Fruit fly (Drosophila melanogaster) whole organism, embryonic: ENCODE results near the gene CheA75a.

Source experiments
- Abd-B ChIP-seq: fragments of 200-800 bp; sonication (Bioruptor generic); optimal IDR thresholded peaks from 2 replicates; lab custom pipeline; 2018; ENCODE audit warnings: missing biosample characterization, mild to moderate bottlenecking, missing genetic modification characterization, moderate library complexity
- Atf6 ChIP-seq: fragments of 200-800 bp; sonication (Bioruptor generic); IDR thresholded peaks from 2 replicates; pipeline ENCODE4 v1.3.6; 2022; ENCODE audit warnings: missing biosample characterization, missing genetic modification characterization
- CG10979 ChIP-seq: fragments of 200-800 bp; sonication (Bioruptor generic); optimal IDR thresholded peaks from 2 replicates; lab custom pipeline; 2018; ENCODE audit warnings: missing biosample characterization, mild to moderate bottlenecking, missing genetic modification characterization, moderate library complexity
- CG11093 ChIP-seq: fragments of 200-800 bp; sonication (Bioruptor generic); IDR thresholded peaks from 3 replicates; pipeline ENCODE4 v1.3.6; 2022; ENCODE audit warnings: missing biosample characterization, missing genetic modification characterization
- CG11695 ChIP-seq: fragments of 200-800 bp; sonication (Bioruptor generic); IDR thresholded peaks from 3 replicates; pipeline ENCODE4 v1.3.6; 2022; ENCODE audit warnings: missing biosample characterization, missing genetic modification characterization
- CG1233 ChIP-seq: fragments of 200-800 bp; sonication (Bioruptor generic); optimal IDR thresholded peaks from 4 replicates; lab custom pipeline; 2018; ENCODE audit warnings: missing biosample characterization, mild to moderate bottlenecking, missing genetic modification characterization
- CG13296 ChIP-seq: fragments of 200-800 bp; sonication (Bioruptor generic); optimal IDR thresholded peaks from 3 replicates; lab custom pipeline; 2018; ENCODE audit warnings: missing biosample characterization, mild to moderate bottlenecking, missing genetic modification characterization
- CG13894 ChIP-seq: fragments of 200-800 bp; sonication (Bioruptor generic); optimal IDR thresholded peaks from 3 replicates; lab custom pipeline; 2018; ENCODE audit warnings: missing biosample characterization, mild to moderate bottlenecking, missing genetic modification characterization, moderate library complexity
- CG14710 ChIP-seq: fragments of 200-800 bp; sonication (Bioruptor generic); optimal IDR thresholded peaks from 3 replicates; lab custom pipeline; 2019; ENCODE audit warnings: missing biosample characterization, mild to moderate bottlenecking, missing genetic modification characterization, moderate library complexity
- CG14965 ChIP-seq: fragments of 200-800 bp; sonication (Bioruptor generic); optimal IDR thresholded peaks from 2 replicates; lab custom pipeline; 2016; ENCODE audit warnings: missing biosample characterization, missing genetic modification characterization, borderline replicate concordance
- CG15073 ChIP-seq: fragments of 200-800 bp; sonication (Bioruptor generic); optimal IDR thresholded peaks from 2 replicates; lab custom pipeline; 2016; ENCODE audit warnings: missing biosample characterization, missing genetic modification characterization
- CG1602 ChIP-seq: fragments of 200-800 bp; sonication (Bioruptor generic); optimal IDR thresholded peaks from 3 replicates; lab custom pipeline; 2016; ENCODE audit warnings: missing biosample characterization, missing genetic modification characterization
- CG2712 ChIP-seq: fragments of 200-800 bp; optimal IDR thresholded peaks from 3 replicates; lab custom pipeline; 2019; ENCODE audit warnings: missing biosample characterization, mild to moderate bottlenecking, missing genetic modification characterization, moderate library complexity
- CG30403 ChIP-seq: fragments of 200-800 bp; sonication (Bioruptor generic); optimal IDR thresholded peaks from 3 replicates; lab custom pipeline; 2016; ENCODE audit warnings: missing biosample characterization, missing genetic modification characterization
- CG31441 ChIP-seq: fragments of 200-800 bp; sonication (Bioruptor generic); IDR thresholded peaks from 2 replicates; pipeline ENCODE4 v1.3.6; 2022; ENCODE audit warnings: missing biosample characterization, missing genetic modification characterization
- CG32532 ChIP-seq: fragments of 200-800 bp; sonication (Bioruptor generic); IDR thresholded peaks from 2 replicates; pipeline ENCODE4 v1.3.6; 2022; ENCODE audit warnings: missing biosample characterization, missing genetic modification characterization
- CG32767 ChIP-seq: fragments of 200-800 bp; sonication (Bioruptor generic); IDR thresholded peaks from 2 replicates; pipeline ENCODE4 v1.3.6; 2022; ENCODE audit warnings: missing biosample characterization, missing genetic modification characterization
- CG32772 ChIP-seq: fragments of 200-800 bp; sonication (Bioruptor generic); IDR thresholded peaks from 2 replicates; pipeline ENCODE4 v1.3.6; 2022; ENCODE audit warnings: missing biosample characterization, missing genetic modification characterization
- CG3281 ChIP-seq: fragments of 200-800 bp; sonication (Bioruptor generic); optimal IDR thresholded peaks from 3 replicates; lab custom pipeline; 2017; ENCODE audit warnings: missing biosample characterization, mild to moderate bottlenecking, missing genetic modification characterization
- CG3407 ChIP-seq: fragments of 200-800 bp; sonication (Bioruptor generic); optimal IDR thresholded peaks from 2 replicates; lab custom pipeline; 2018; ENCODE audit warnings: missing biosample characterization, mild to moderate bottlenecking, missing genetic modification characterization
- CG34422 ChIP-seq: fragments of 200-800 bp; sonication (Bioruptor generic); IDR thresholded peaks from 3 replicates; pipeline ENCODE4 v1.3.6; 2022; ENCODE audit warnings: missing biosample characterization, missing genetic modification characterization
- CG6813 ChIP-seq: fragments of 200-800 bp; sonication (Bioruptor generic); optimal IDR thresholded peaks from 2 replicates; lab custom pipeline; 2017; ENCODE audit warnings: missing biosample characterization, missing genetic modification characterization, mild to moderate bottlenecking, moderate library complexity, missing genetic modification reagents
- CHES-1-like ChIP-seq: fragments of 200-800 bp; sonication (Bioruptor generic); optimal IDR thresholded peaks from 2 replicates; lab custom pipeline; 2016; ENCODE audit warnings: missing biosample characterization, missing genetic modification characterization
- CoRest ChIP-seq: fragments of 200-800 bp; sonication (Bioruptor generic); optimal IDR thresholded peaks from 3 replicates; lab custom pipeline; 2018; ENCODE audit warnings: missing biosample characterization, mild to moderate bottlenecking, missing genetic modification characterization, moderate library complexity
- D19B ChIP-seq: fragments of 200-800 bp; sonication (Bioruptor generic); optimal IDR thresholded peaks from 2 replicates; lab custom pipeline; 2017; ENCODE audit warnings: missing biosample characterization, mild to moderate bottlenecking, missing genetic modification characterization
- Elba2 ChIP-seq: fragments of 200-800 bp; sonication (Bioruptor generic); optimal IDR thresholded peaks from 3 replicates; lab custom pipeline; 2016; ENCODE audit warnings: missing biosample characterization, missing genetic modification characterization
- HLHmδ ChIP-seq: fragments of 200-800 bp; sonication (Bioruptor generic); optimal IDR thresholded peaks from 2 replicates; lab custom pipeline; 2018; ENCODE audit warnings: missing biosample characterization, mild to moderate bottlenecking, missing genetic modification characterization, moderate library complexity
- MTF-1 ChIP-seq: fragments of 200-800 bp; sonication (Bioruptor generic); optimal IDR thresholded peaks from 2 replicates; lab custom pipeline; 2018; ENCODE audit warnings: missing biosample characterization, mild to moderate bottlenecking, missing genetic modification characterization, borderline replicate concordance
- Meics ChIP-seq: fragments of 200-800 bp; sonication (Bioruptor generic); optimal IDR thresholded peaks from 2 replicates; lab custom pipeline; 2017; ENCODE audit warnings: missing biosample characterization, mild to moderate bottlenecking, missing genetic modification characterization
- Neu2 ChIP-seq: fragments of 200-800 bp; sonication (Bioruptor generic); optimal IDR thresholded peaks from 3 replicates; lab custom pipeline; 2016; ENCODE audit warnings: missing biosample characterization, missing genetic modification characterization, borderline replicate concordance
- Sox102F ChIP-seq: fragments of 200-800 bp; sonication (Bioruptor generic); optimal IDR thresholded peaks from 2 replicates; lab custom pipeline; 2018; ENCODE audit warnings: missing biosample characterization, mild to moderate bottlenecking, missing genetic modification characterization, moderate library complexity
- ab ChIP-seq: fragments of 200-800 bp; sonication (Bioruptor generic); optimal IDR thresholded peaks from 2 replicates; lab custom pipeline; 2016; ENCODE audit warnings: missing biosample characterization, missing genetic modification characterization
- ac ChIP-seq: fragments of 200-800 bp; sonication (Bioruptor generic); optimal IDR thresholded peaks from 3 replicates; lab custom pipeline; 2017; ENCODE audit warnings: missing biosample characterization, mild to moderate bottlenecking, missing genetic modification characterization
- ase ChIP-seq: fragments of 200-800 bp; sonication (Bioruptor generic); IDR thresholded peaks from 3 replicates; pipeline ENCODE4 v1.3.6; 2022; ENCODE audit warnings: missing biosample characterization, missing genetic modification characterization
- bcd ChIP-seq: fragments of 200-800 bp; sonication (Bioruptor generic); optimal IDR thresholded peaks from 2 replicates; lab custom pipeline; 2017; ENCODE audit warnings: missing biosample characterization, mild to moderate bottlenecking, missing genetic modification characterization
- bigmax ChIP-seq: fragments of 200-800 bp; sonication (Bioruptor generic); optimal IDR thresholded peaks from 2 replicates; lab custom pipeline; 2018; ENCODE audit warnings: missing biosample characterization, mild to moderate bottlenecking, missing genetic modification characterization
- cad ChIP-seq: fragments of >200 bp; optimal IDR thresholded peaks from 2 replicates; lab custom pipeline; 2017; ENCODE audit warnings: missing biosample characterization, missing genetic modification characterization
- corto ChIP-seq: fragments of 200-800 bp; sonication (Bioruptor generic); optimal IDR thresholded peaks from 2 replicates; lab custom pipeline; 2016; ENCODE audit warnings: missing biosample characterization, mild to moderate bottlenecking, missing genetic modification characterization, moderate library complexity
- ewg ChIP-seq: fragments of 200-800 bp; sonication (Bioruptor generic); optimal IDR thresholded peaks from 3 replicates; lab custom pipeline; 2017; ENCODE audit warnings: mild to moderate bottlenecking, missing biosample characterization, missing genetic modification reagents, missing genetic modification characterization
- gem ChIP-seq: fragments of 200-800 bp; sonication (Bioruptor generic); optimal IDR thresholded peaks from 2 replicates; lab custom pipeline; 2019; ENCODE audit warnings: missing biosample characterization, mild to moderate bottlenecking, missing genetic modification characterization, moderate library complexity
- grn ChIP-seq: fragments of 200-800 bp; sonication (Bioruptor generic); optimal IDR thresholded peaks from 3 replicates; lab custom pipeline; 2017; ENCODE audit warnings: missing biosample characterization, missing genetic modification characterization
- ind ChIP-seq: fragments of 200-800 bp; sonication (Bioruptor generic); optimal IDR thresholded peaks from 3 replicates; lab custom pipeline; 2016; ENCODE audit warnings: missing biosample characterization, missing genetic modification characterization
- insv ChIP-seq, 2 experiments: fragments of 200-800 bp; sonication (Bioruptor generic); optimal IDR thresholded peaks; 3 replicates each; lab custom pipeline; 2016 to 2018; ENCODE audit warnings: missing biosample characterization in 2 of 2, missing genetic modification characterization in 2 of 2
- jigr1 ChIP-seq: fragments of 200-800 bp; sonication (Bioruptor generic); IDR thresholded peaks from 3 replicates; pipeline ENCODE4 v1.3.6; 2022; ENCODE audit warnings: missing biosample characterization, missing genetic modification characterization
- kni ChIP-seq: fragments of 200-800 bp; sonication (Bioruptor generic); optimal IDR thresholded peaks from 3 replicates; lab custom pipeline; 2017; ENCODE audit warnings: mild to moderate bottlenecking, missing biosample characterization, missing genetic modification reagents, missing genetic modification characterization
- phol ChIP-seq: fragments of 200-800 bp; sonication (Bioruptor generic); optimal IDR thresholded peaks from 3 replicates; lab custom pipeline; 2018; ENCODE audit warnings: missing biosample characterization, mild to moderate bottlenecking, missing genetic modification characterization, moderate library complexity
- rib ChIP-seq: fragments of 200-800 bp; sonication (Bioruptor generic); IDR thresholded peaks from 2 replicates; pipeline ENCODE4 v1.3.6; 2022; ENCODE audit warnings: missing biosample characterization, missing genetic modification characterization
- sc ChIP-seq, 3 experiments: fragments of >200 bp in 2 of 3; fragments of 200-800 bp in 1 of 3; sonication (Bioruptor generic) in 1 of 3; optimal IDR thresholded peaks; 2 replicates in 2 of 3; 3 replicates in 1 of 3; lab custom pipeline; 2017; ENCODE audit warnings: mild to moderate bottlenecking in 1 of 3, missing biosample characterization in 1 of 3, missing genetic modification characterization in 1 of 3, missing genetic modification reagents in 1 of 3
- sug ChIP-seq: fragments of 200-800 bp; optimal IDR thresholded peaks from 2 replicates; lab custom pipeline; 2019; ENCODE audit warnings: missing biosample characterization, mild to moderate bottlenecking, missing genetic modification characterization, moderate library complexity
- tll ChIP-seq, 2 experiments: fragments of 200-800 bp in 1 of 2; fragments of >200 bp in 1 of 2; sonication (Bioruptor generic) in 1 of 2; optimal IDR thresholded peaks; 2 replicates each; lab custom pipeline; 2017 to 2019; ENCODE audit warnings: missing biosample characterization in 2 of 2, missing genetic modification characterization in 2 of 2, mild to moderate bottlenecking in 1 of 2, moderate library complexity in 1 of 2

Gene CheA75a

dm6 chr3L:18250652-18251051, 1.2 kb upstream of the CheA75a start (continued):
- TF ChIP-seq CG1602 (GFP tag; lab: Kevin White, UChicago) = peak; percentile 70
- no peak for TF ChIP-seq Atf6
- TF ChIP-seq insv (GFP tag; optimal IDR thresholded peaks at IDR 0.05; lab: Kevin White, UChicago) = no peak
- peak; percentile 28 for TF ChIP-seq Abd-B
- TF ChIP-seq jigr1 (GFP tag; lab: Robert Waterston, UW) = no peak
- TF ChIP-seq CG11695 (GFP tag; lab: Robert Waterston, UW) = peak; percentile 46; the same call in 1 of the 3 replicates
- TF ChIP-seq CG31441 (GFP tag; lab: Robert Waterston, UW) = peak; percentile 72
- TF ChIP-seq rib = no peak
- TF ChIP-seq phol (tag; lab: Kevin White, UChicago) = peak; percentile 77
- TF ChIP-seq corto (GFP tag; lab: Kevin White, UChicago) = no peak
- TF ChIP-seq CG14710 (tag; lab: Kevin White, UChicago) = peak; percentile 78
- TF ChIP-seq CG2712 (tag; lab: Kevin White, UChicago) = peak; percentile 86
- peak; percentile 57; the same call in 1 of the 3 replicates for TF ChIP-seq CG11093 (GFP tag; lab: Robert Waterston, UW)
- TF ChIP-seq grn (GFP tag; lab: Kevin White, UChicago) = no peak
- TF ChIP-seq CG1233 = peak; percentile 28
- peak; percentile 11 for TF ChIP-seq CG15073 (GFP tag; lab: Kevin White, UChicago)
- TF ChIP-seq gem (tag; lab: Kevin White, UChicago) = peak; percentile 77
- TF ChIP-seq D19B (GFP tag; lab: Kevin White, UChicago) = peak; percentile 65
- TF ChIP-seq ac (GFP tag; lab: Kevin White, UChicago) = no peak
- TF ChIP-seq CG13296 = no peak
- TF ChIP-seq CG3281 (GFP tag; lab: Kevin White, UChicago) = no peak
- no peak for TF ChIP-seq CG6813
- TF ChIP-seq CG30403 (GFP tag; lab: Kevin White, UChicago) = peak; percentile 22
- no peak for TF ChIP-seq cad (GFP tag; lab: Kevin White, UChicago)
- TF ChIP-seq ind (GFP tag; lab: Kevin White, UChicago) = peak; percentile 21
- no peak for TF ChIP-seq sug (tag; lab: Kevin White, UChicago)
- TF ChIP-seq ewg (GFP tag; lab: Kevin White, UChicago) = peak; percentile 58
- TF ChIP-seq ab (GFP tag; lab: Kevin White, UChicago) = no peak
- TF ChIP-seq HLHmδ = peak; percentile 69
- TF ChIP-seq CG14965 (GFP tag; lab: Kevin White, UChicago) = no peak
- peak; percentile 86 for TF ChIP-seq Sox102F (GFP tag; lab: Kevin White, UChicago)
- peak; percentile 73 for TF ChIP-seq CoRest (tag; lab: Kevin White, UChicago)
- no peak for TF ChIP-seq CHES-1-like (GFP tag; lab: Kevin White, UChicago)
- TF ChIP-seq bigmax (GFP tag; lab: Kevin White, UChicago) = no peak
- TF ChIP-seq Neu2 (GFP tag; lab: Kevin White, UChicago) = no peak
- peak; percentile 18 for TF ChIP-seq CG3407 (GFP tag; lab: Kevin White, UChicago)
- TF ChIP-seq tll (GFP tag; optimal IDR thresholded peaks at IDR 0.05; lab: Kevin White, UChicago) = no peak
- TF ChIP-seq ase (GFP tag; lab: Robert Waterston, UW) = 0 out of 3 replicates have a peak, but pooled peaks have one; percentile 8
- TF ChIP-seq sc (optimal IDR thresholded peaks at IDR 0.05; lab: Kevin White, UChicago) = no peak
- peak; percentile 60 for TF ChIP-seq sc (GFP tag; optimal IDR thresholded peaks at IDR 0.05; lab: Kevin White, UChicago)
- no peak for TF ChIP-seq CG32767
- no peak for TF ChIP-seq CG13894 (tag; lab: Kevin White, UChicago)
- peak; percentile 85 for TF ChIP-seq CG10979
- TF ChIP-seq Elba2 (GFP tag; lab: Kevin White, UChicago) = no peak
- no peak for TF ChIP-seq Meics (GFP tag; lab: Kevin White, UChicago)
- no peak for TF ChIP-seq kni
- peak; percentile 41 for TF ChIP-seq bcd
- TF ChIP-seq CG34422 (GFP tag; lab: Robert Waterston, UW) = peak; percentile 58; the same call in 2 of the 3 replicates
- TF ChIP-seq CG32772 = peak; percentile 79
- no peak for TF ChIP-seq CG32532 (GFP tag; lab: Robert Waterston, UW)
- no peak for TF ChIP-seq MTF-1 (GFP tag; lab: Kevin White, UChicago)
